Worm (Caenorhabditis elegans) whole organism, L4 larva: ENCODE measurements around the gene asb-1.

Experiments used
- F26F4.8 ChIP-seq: fragments of 200-800 bp; sonication (Bioruptor generic); conservative IDR thresholded peaks from 2 replicates; pipeline ENCODE4 v1.3.6; 2022; ENCODE audit warnings: missing genetic modification characterization, missing compliant biosample characterization
- F44E2.7 ChIP-seq: fragments of 200-800 bp; sonication (Bioruptor generic); IDR thresholded peaks from 2 replicates; pipeline ENCODE4 v2.1.2; 2022; ENCODE audit warnings: missing genetic modification characterization, missing compliant biosample characterization
- F49E8.2 ChIP-seq: sonication (generic microtip); optimal IDR thresholded peaks from 2 replicates; lab custom pipeline; 2016; ENCODE audit warnings: missing compliant biosample characterization, mild to moderate bottlenecking, missing genetic modification characterization, borderline replicate concordance
- T20F7.1 ChIP-seq: fragments of 200-800 bp; sonication (Bioruptor generic); optimal IDR thresholded peaks from 2 replicates; lab custom pipeline; 2018; ENCODE audit warnings: mild to moderate bottlenecking, missing genetic modification characterization, missing compliant biosample characterization
- T26A8.4 ChIP-seq: fragments of 200-800 bp; sonication (Bioruptor generic); IDR thresholded peaks from 2 replicates; pipeline ENCODE4 v1.3.6; 2022; ENCODE audit warnings: missing genetic modification characterization, missing compliant biosample characterization
- Y105C5A.15 ChIP-seq: fragments of 200-800 bp; sonication (Bioruptor generic); IDR thresholded peaks from 2 replicates; pipeline ENCODE4 v1.3.6; 2022; ENCODE audit warnings: missing genetic modification characterization, missing compliant biosample characterization
- Y48G9A.11 ChIP-seq: fragments of 200-800 bp; sonication (Bioruptor generic); IDR thresholded peaks from 2 replicates; pipeline ENCODE4 v1.3.6; 2022; ENCODE audit warnings: missing genetic modification reagents, missing genetic modification characterization, missing compliant biosample characterization
- ZK546.5 ChIP-seq, 2 experiments: sonication (generic microtip); optimal IDR thresholded peaks; 2 replicates each; lab custom pipeline; 2017; ENCODE audit warnings: missing biosample characterization in 2 of 2, missing genetic modification characterization in 2 of 2
- aha-1 ChIP-seq: fragments of 150-350 bp; peaks from one replicate; lab custom pipeline; 2014; ENCODE audit warnings: missing biosample characterization, missing genetic modification characterization
- ceh-32 ChIP-seq: sonication (generic microtip); optimal IDR thresholded peaks from 2 replicates; lab custom pipeline; 2016; ENCODE audit warnings: mild to moderate bottlenecking, missing genetic modification characterization, missing compliant biosample characterization; ENCODE audit not compliant: poor library complexity
- ceh-44 ChIP-seq: fragments of 200-800 bp; sonication (Bioruptor generic); IDR thresholded peaks from 2 replicates; pipeline ENCODE4 v1.3.6; 2022; ENCODE audit warnings: missing genetic modification reagents, missing genetic modification characterization, missing compliant biosample characterization
- ceh-82 ChIP-seq: sonication (generic microtip); optimal IDR thresholded peaks from 2 replicates; lab custom pipeline; 2017; ENCODE audit warnings: missing biosample characterization, missing genetic modification characterization
- daf-16 ChIP-seq, 3 experiments: sonication (generic microtip); optimal IDR thresholded peaks; 2 replicates each; lab custom pipeline; 2016 to 2017; ENCODE audit warnings: missing genetic modification characterization in 3 of 3, missing genetic modification reagents in 3 of 3, mild to moderate bottlenecking in 2 of 3, missing compliant biosample characterization in 2 of 3, missing biosample characterization in 1 of 3, moderate library complexity in 1 of 3
- daf-8 ChIP-seq: fragments of 200-800 bp; sonication (Bioruptor generic); IDR thresholded peaks from 2 replicates; pipeline ENCODE4 v1.3.6; 2022; ENCODE audit warnings: missing genetic modification characterization, missing compliant biosample characterization
- dmd-6 ChIP-seq: fragments of 200-800 bp; sonication (Bioruptor generic); IDR thresholded peaks from 2 replicates; pipeline ENCODE4 v1.3.6; 2022; ENCODE audit warnings: missing genetic modification reagents, missing genetic modification characterization, missing compliant biosample characterization
- dmd-9 ChIP-seq: fragments of 200-800 bp; sonication (Bioruptor generic); IDR thresholded peaks from 2 replicates; pipeline ENCODE4 v1.3.6; 2022; ENCODE audit warnings: missing genetic modification reagents, missing genetic modification characterization, missing compliant biosample characterization
- duxl-1 ChIP-seq: sonication (generic microtip); optimal IDR thresholded peaks from 2 replicates; lab custom pipeline; 2016; ENCODE audit warnings: mild to moderate bottlenecking, missing genetic modification characterization, moderate library complexity, missing compliant biosample characterization; ENCODE audit not compliant: poor library complexity
- hif-1 ChIP-seq, 2 experiments: sonication (generic microtip); optimal IDR thresholded peaks; 2 replicates each; lab custom pipeline; 2016 to 2017; ENCODE audit warnings: missing compliant biosample characterization in 2 of 2, missing genetic modification characterization in 2 of 2, missing genetic modification reagents in 2 of 2, missing genotype in 2 of 2, mild to moderate bottlenecking in 1 of 2
- hlh-11 ChIP-seq: fragments of 200-800 bp; sonication (Bioruptor generic); optimal IDR thresholded peaks from 2 replicates; lab custom pipeline; 2018; ENCODE audit warnings: mild to moderate bottlenecking, missing genetic modification characterization, missing compliant biosample characterization
- lin-38 ChIP-seq: fragments of 200-800 bp; sonication (Bioruptor generic); IDR thresholded peaks from 2 replicates; pipeline ENCODE4 v1.3.6; 2022; ENCODE audit warnings: missing genetic modification reagents, missing genetic modification characterization, missing compliant biosample characterization
- madf-9 ChIP-seq: fragments of 200-800 bp; sonication (Bioruptor generic); conservative IDR thresholded peaks from 2 replicates; pipeline ENCODE4 v1.3.6; 2022; ENCODE audit warnings: missing genetic modification reagents, missing genetic modification characterization, missing compliant biosample characterization
- mdl-1 ChIP-seq, 2 experiments: fragments of 150-350 bp in 1 of 2; sonication (generic microtip) in 1 of 2; optimal IDR thresholded peaks; 2 replicates each; lab custom pipeline; 2014 to 2017; ENCODE audit warnings: missing biosample characterization in 2 of 2, missing genetic modification characterization in 2 of 2
- mes-2 ChIP-seq: sonication (generic microtip); optimal IDR thresholded peaks from 2 replicates; lab custom pipeline; 2016; ENCODE audit warnings: missing genotype, mild to moderate bottlenecking, missing genetic modification characterization, missing compliant biosample characterization; ENCODE audit not compliant: poor library complexity, severe bottlenecking
- nhr-102 ChIP-seq: sonication (generic microtip); optimal IDR thresholded peaks from 2 replicates; lab custom pipeline; 2016; ENCODE audit warnings: mild to moderate bottlenecking, missing genetic modification characterization, moderate library complexity, missing compliant biosample characterization
- nhr-11 ChIP-seq: fragments of 150-350 bp; optimal IDR thresholded peaks from 2 replicates; lab custom pipeline; 2014; ENCODE audit warnings: missing biosample characterization, missing genetic modification characterization
- nhr-28 ChIP-seq: fragments of 150-350 bp; optimal IDR thresholded peaks from 2 replicates; lab custom pipeline; 2014; ENCODE audit warnings: missing biosample characterization, missing genetic modification characterization
- nhr-41 ChIP-seq: fragments of 200-800 bp; sonication (Bioruptor generic); IDR thresholded peaks from 2 replicates; pipeline ENCODE4 v1.3.6; 2022; ENCODE audit warnings: missing genetic modification reagents, missing genetic modification characterization, missing compliant biosample characterization
- nhr-77 ChIP-seq: fragments of 150-350 bp; optimal IDR thresholded peaks from 2 replicates; lab custom pipeline; 2014; ENCODE audit warnings: missing biosample characterization, missing genetic modification characterization
- php-3 ChIP-seq: fragments of 200-800 bp; sonication (Bioruptor generic); IDR thresholded peaks from 2 replicates; pipeline ENCODE4 v1.3.6; 2022; ENCODE audit warnings: missing genetic modification reagents, missing genetic modification characterization, missing compliant biosample characterization
- pqm-1 ChIP-seq: sonication (generic microtip); optimal IDR thresholded peaks from 2 replicates; lab custom pipeline; 2017; ENCODE audit warnings: missing biosample characterization, missing genetic modification characterization
- rbr-2 ChIP-seq: sonication (generic microtip); optimal IDR thresholded peaks from 2 replicates; lab custom pipeline; 2016; ENCODE audit warnings: missing genotype, missing genetic modification characterization, missing compliant biosample characterization
- set-16 ChIP-seq: fragments of 200-800 bp; sonication (Bioruptor generic); IDR thresholded peaks from 2 replicates; pipeline ENCODE4 v1.3.6; 2022; ENCODE audit warnings: missing genetic modification reagents, missing genetic modification characterization, missing compliant biosample characterization
- unc-130 ChIP-seq: sonication (generic microtip); optimal IDR thresholded peaks from 2 replicates; lab custom pipeline; 2016; ENCODE audit warnings: missing genetic modification reagents, missing genetic modification characterization, missing compliant biosample characterization
- unc-39 ChIP-seq: sonication (generic microtip); optimal IDR thresholded peaks from 2 replicates; lab custom pipeline; 2017; ENCODE audit warnings: missing biosample characterization, missing genetic modification characterization
- zfp-3 ChIP-seq: fragments of 200-800 bp; sonication (Bioruptor generic); conservative IDR thresholded peaks from 2 replicates; pipeline ENCODE4 v1.3.6; 2022; ENCODE audit warnings: missing genetic modification reagents, missing genetic modification characterization, missing compliant biosample characterization
- zip-2 ChIP-seq: fragments of 150-350 bp; optimal IDR thresholded peaks from 2 replicates; lab custom pipeline; 2014; ENCODE audit warnings: missing biosample characterization, missing genetic modification characterization
- ztf-11 ChIP-seq: fragments of 150-350 bp; optimal IDR thresholded peaks from 2 replicates; lab custom pipeline; 2014; ENCODE audit warnings: missing biosample characterization, missing genetic modification characterization

Gene asb-1

ce11 chrIII:4595771-4596227, at the start of gene asb-1:
Gene asb-1 (minus strand): TSS chrIII:4595821.
- peak; percentile 6 for TF ChIP-seq F49E8.2
- TF ChIP-seq Y105C5A.15 (GFP tag; lab: Robert Waterston, UW), result no peak
- TF ChIP-seq hif-1 (tag; optimal IDR thresholded peaks at IDR 0.05; lab: Kevin White, UChicago), result no peak
- peak; percentile 33; the same call in 1 of the 2 replicates for TF ChIP-seq lin-38 (GFP tag; lab: Robert Waterston, UW)
- no peak for TF ChIP-seq daf-16 (GFP tag; optimal IDR thresholded peaks at IDR 0.05; lab: Kevin White, UChicago)
- no peak for TF ChIP-seq daf-16 (tag; optimal IDR thresholded peaks at IDR 0.05; lab: Kevin White, UChicago)
- TF ChIP-seq mes-2 (tag; lab: Kevin White, UChicago), result peak; percentile 28
- TF ChIP-seq Y48G9A.11 (GFP tag; lab: Robert Waterston, UW), result 0 out of 2 replicates have a peak, but pooled peaks have one; percentile 51
- TF ChIP-seq, all 104 proteins: peak for 4

DNA sequence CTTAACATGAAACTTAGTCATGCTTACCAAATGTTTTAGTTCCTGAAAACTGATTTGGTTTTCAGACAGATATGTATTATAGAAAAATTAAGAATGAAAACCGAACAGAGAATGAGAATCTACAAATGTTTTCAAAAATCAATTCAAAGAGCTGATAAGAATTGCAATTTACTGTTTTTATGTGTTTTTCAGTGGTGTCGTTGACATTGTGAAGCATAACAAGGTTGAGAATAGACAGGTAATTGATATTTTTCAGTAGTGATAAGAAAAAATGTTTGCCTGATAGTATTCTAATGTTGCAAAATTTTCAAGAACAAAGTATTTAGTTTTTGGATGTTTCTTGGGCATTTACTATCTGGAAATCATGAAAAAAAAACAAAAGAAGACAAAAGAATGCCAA, 47.6 kb upstream of the asb-1 start, which contains the start of gene pfas-1:
pfas-1 (minus strand) TSS at position 49 of the 400 bp plus-strand sequence.
- peak; percentile 73 for TF ChIP-seq nhr-28 (tag; lab: Kevin White, UChicago)
- TF ChIP-seq ztf-11 (tag; lab: Kevin White, UChicago), result no peak
- peak; percentile 79 for TF ChIP-seq pqm-1 (tag; lab: Kevin White, UChicago)
- no peak for TF ChIP-seq daf-16 (GFP tag; optimal IDR thresholded peaks at IDR 0.05; lab: Kevin White, UChicago)
- peak; percentile 91 for TF ChIP-seq daf-16 (tag; optimal IDR thresholded peaks at IDR 0.05; lab: Kevin White, UChicago)
- TF ChIP-seq duxl-1, result no peak
- TF ChIP-seq dmd-6 (GFP tag; lab: Robert Waterston, UW), result peak; percentile 68
- peak; percentile 91 for TF ChIP-seq php-3 (GFP tag; lab: Robert Waterston, UW)
- TF ChIP-seq hlh-11, result peak; percentile 41
- TF ChIP-seq dmd-9, result no peak
- peak; percentile 20 for TF ChIP-seq T20F7.1 (GFP tag; lab: Kevin White, UChicago)

ce11 chrIII:4634947-4635346, 39.3 kb upstream of the asb-1 start, which contains the start of gene clec-153:
Gene clec-153 (plus strand): TSS chrIII:4635247.
- no peak for TF ChIP-seq rbr-2 (tag; lab: Kevin White, UChicago)
- TF ChIP-seq daf-8 (GFP tag; lab: Robert Waterston, UW), result no peak
- no peak for TF ChIP-seq ztf-11 (tag; lab: Kevin White, UChicago)
- TF ChIP-seq F26F4.8 (GFP tag; lab: Robert Waterston, UW), result no peak
- no peak for TF ChIP-seq ceh-44
- TF ChIP-seq set-16, result no peak
- no peak for TF ChIP-seq nhr-77 (tag; lab: Kevin White, UChicago)
- TF ChIP-seq nhr-102, result no peak
- TF ChIP-seq zfp-3, result no peak
- no peak for TF ChIP-seq pqm-1 (tag; lab: Kevin White, UChicago)
- no peak for TF ChIP-seq php-3 (GFP tag; lab: Robert Waterston, UW)
- TF ChIP-seq nhr-28 (tag; lab: Kevin White, UChicago), result no peak
- TF ChIP-seq ZK546.5 (tag; optimal IDR thresholded peaks at IDR 0.05; lab: Kevin White, UChicago), result no peak
- TF ChIP-seq ceh-82 (tag; lab: Kevin White, UChicago), result no peak
- TF ChIP-seq madf-9 (GFP tag; lab: Robert Waterston, UW), result no peak

ce11 chrIII:4628165-4628564, 32.5 kb upstream of the asb-1 start, which contains the start of gene clec-151:
Gene clec-151 (plus strand): TSS chrIII:4628465.
- no peak for TF ChIP-seq F26F4.8 (GFP tag; lab: Robert Waterston, UW)
- no peak for TF ChIP-seq mes-2 (tag; lab: Kevin White, UChicago)
- no peak for TF ChIP-seq zip-2 (tag; lab: Kevin White, UChicago)
- no peak for TF ChIP-seq mdl-1 (tag; optimal IDR thresholded peaks at IDR 0.05; lab: Kevin White, UChicago)
- TF ChIP-seq nhr-11 (tag; lab: Kevin White, UChicago), result no peak
- TF ChIP-seq ceh-32 (tag; lab: Kevin White, UChicago), result no peak
- no peak for TF ChIP-seq nhr-41
- no peak for TF ChIP-seq aha-1 (tag; lab: Kevin White, UChicago)
- TF ChIP-seq F44E2.7, result no peak
- TF ChIP-seq unc-130 (GFP tag; lab: Kevin White, UChicago), result no peak
- no peak for TF ChIP-seq nhr-102
- no peak for TF ChIP-seq unc-39 (tag; lab: Kevin White, UChicago)
- no peak for TF ChIP-seq T26A8.4 (GFP tag; lab: Robert Waterston, UW)
